Worm (Caenorhabditis elegans) whole organism, L2 larva: ENCODE results near the gene F01D5.7.

ENCODE experiments used
- C34F6.9 ChIP-seq: fragments of 150-350 bp; optimal IDR thresholded peaks from 2 replicates; lab custom pipeline; 2014; ENCODE audit warnings: missing biosample characterization, missing genetic modification characterization
- ZK546.5 ChIP-seq: sonication (generic microtip); optimal IDR thresholded peaks from 2 replicates; lab custom pipeline; 2017; ENCODE audit warnings: missing biosample characterization, missing genetic modification characterization
- alr-1 ChIP-seq: fragments of 150-350 bp; optimal IDR thresholded peaks from 2 replicates; lab custom pipeline; 2014; ENCODE audit warnings: missing biosample characterization, missing genetic modification characterization
- aly-2 ChIP-seq: fragments of 150-350 bp; optimal IDR thresholded peaks from 2 replicates; lab custom pipeline; 2014; ENCODE audit warnings: missing biosample characterization, missing genetic modification characterization
- ama-1 ChIP-seq: fragments of 150-350 bp; optimal IDR thresholded peaks from 2 replicates; lab custom pipeline; 2018; ENCODE audit warnings: inconsistent platforms
- ceh-16 ChIP-seq: fragments of 150-350 bp; optimal IDR thresholded peaks from 2 replicates; lab custom pipeline; 2014; ENCODE audit warnings: missing biosample characterization, missing genetic modification characterization
- ceh-82 ChIP-seq: fragments of 150-350 bp; optimal IDR thresholded peaks from 2 replicates; lab custom pipeline; 2014; ENCODE audit warnings: missing biosample characterization, missing genetic modification characterization
- crh-2 ChIP-seq: sonication (generic microtip); optimal IDR thresholded peaks from 2 replicates; lab custom pipeline; 2017; ENCODE audit warnings: missing biosample characterization, missing genetic modification characterization
- dmd-4 ChIP-seq: sonication (generic microtip); optimal IDR thresholded peaks from 2 replicates; lab custom pipeline; 2017; ENCODE audit warnings: missing biosample characterization, missing genetic modification characterization
- egl-27 ChIP-seq: sonication (generic microtip); optimal IDR thresholded peaks from 3 replicates; lab custom pipeline; 2017; ENCODE audit warnings: missing biosample characterization, missing genetic modification reagents, missing genetic modification characterization
- elt-1 ChIP-seq: fragments of 150-350 bp; optimal IDR thresholded peaks from 2 replicates; lab custom pipeline; 2014; ENCODE audit warnings: missing biosample characterization, missing genetic modification characterization
- elt-3 ChIP-seq: sonication (generic microtip); optimal IDR thresholded peaks from 2 replicates; lab custom pipeline; 2017; ENCODE audit warnings: missing biosample characterization, missing genetic modification characterization
- fos-1 ChIP-seq: fragments of 150-350 bp; optimal IDR thresholded peaks from 2 replicates; lab custom pipeline; 2014; ENCODE audit warnings: missing biosample characterization, missing genetic modification characterization
- gmeb-1 ChIP-seq: fragments of 150-350 bp; optimal IDR thresholded peaks from 2 replicates; lab custom pipeline; 2014; ENCODE audit warnings: missing biosample characterization, missing genetic modification characterization
- lin-11 ChIP-seq: fragments of 150-350 bp; sonication (generic microtip); optimal IDR thresholded peaks from 2 replicates; lab custom pipeline; 2014; ENCODE audit warnings: missing biosample characterization, missing genetic modification characterization, inconsistent platforms, mixed read lengths
- lin-13 ChIP-seq: fragments of 150-350 bp; optimal IDR thresholded peaks from 2 replicates; lab custom pipeline; 2014; ENCODE audit warnings: missing biosample characterization, missing genetic modification reagents, missing genetic modification characterization
- lin-39 ChIP-seq: fragments of 150-350 bp; optimal IDR thresholded peaks from 2 replicates; lab custom pipeline; 2014; ENCODE audit warnings: missing biosample characterization, missing genetic modification reagents, missing genetic modification characterization
- lsy-2 ChIP-seq, 2 experiments: fragments of 150-350 bp in 1 of 2; sonication (generic microtip) in 1 of 2; optimal IDR thresholded peaks; 2 replicates each; lab custom pipeline; 2014 to 2017; ENCODE audit warnings: missing biosample characterization in 2 of 2, missing genetic modification characterization in 2 of 2
- mab-5 ChIP-seq: fragments of 150-350 bp; optimal IDR thresholded peaks from 2 replicates; lab custom pipeline; 2014; ENCODE audit warnings: missing biosample characterization, missing genetic modification characterization
- nhr-10 ChIP-seq: sonication (generic microtip); optimal IDR thresholded peaks from 2 replicates; lab custom pipeline; 2017; ENCODE audit warnings: missing biosample characterization, missing genetic modification characterization
- nhr-11 ChIP-seq: fragments of 150-350 bp; optimal IDR thresholded peaks from 2 replicates; lab custom pipeline; 2014; ENCODE audit warnings: missing biosample characterization, missing genetic modification characterization
- nhr-12 ChIP-seq: fragments of 150-350 bp; optimal IDR thresholded peaks from 2 replicates; lab custom pipeline; 2014; ENCODE audit warnings: missing biosample characterization, missing genetic modification characterization
- nhr-129 ChIP-seq: fragments of 150-350 bp; optimal IDR thresholded peaks from 2 replicates; lab custom pipeline; 2014; ENCODE audit warnings: missing biosample characterization, missing genetic modification characterization
- nhr-21 ChIP-seq: fragments of 150-350 bp; optimal IDR thresholded peaks from 2 replicates; lab custom pipeline; 2014; ENCODE audit warnings: missing biosample characterization, missing genetic modification characterization
- nhr-23 ChIP-seq: fragments of 150-350 bp; optimal IDR thresholded peaks from 2 replicates; lab custom pipeline; 2014; ENCODE audit warnings: missing biosample characterization, missing genetic modification reagents, missing genetic modification characterization
- nhr-237 ChIP-seq: fragments of 150-350 bp; optimal IDR thresholded peaks from 2 replicates; lab custom pipeline; 2014; ENCODE audit warnings: missing biosample characterization, missing genetic modification characterization
- nhr-25 ChIP-seq: fragments of 150-350 bp; sonication (generic microtip); optimal IDR thresholded peaks from 3 replicates; lab custom pipeline; 2014; ENCODE audit warnings: missing biosample characterization, missing genetic modification characterization
- nhr-77 ChIP-seq: fragments of 150-350 bp; optimal IDR thresholded peaks from 2 replicates; lab custom pipeline; 2014; ENCODE audit warnings: missing biosample characterization, missing genetic modification characterization
- peb-1 ChIP-seq: fragments of 150-350 bp; optimal IDR thresholded peaks from 2 replicates; lab custom pipeline; 2014; ENCODE audit warnings: missing biosample characterization, missing genetic modification characterization
- skn-1 ChIP-seq: sonication (generic microtip); optimal IDR thresholded peaks from 2 replicates; lab custom pipeline; 2017; ENCODE audit warnings: missing biosample characterization, missing genetic modification characterization
- sma-3 ChIP-seq: sonication (generic microtip); optimal IDR thresholded peaks from 2 replicates; lab custom pipeline; 2016; ENCODE audit warnings: missing genetic modification reagents, missing genetic modification characterization, missing compliant biosample characterization
- sma-9 ChIP-seq, 2 experiments: fragments of 150-350 bp in 1 of 2; sonication (generic microtip) in 1 of 2; optimal IDR thresholded peaks; 2 replicates each; lab custom pipeline; 2014 to 2016; ENCODE audit warnings: missing genetic modification characterization in 2 of 2, mild to moderate bottlenecking in 1 of 2, missing biosample characterization in 1 of 2, missing compliant biosample characterization in 1 of 2, missing genetic modification reagents in 1 of 2, moderate library complexity in 1 of 2
- snpc-4 ChIP-seq: fragments of 150-350 bp; optimal IDR thresholded peaks from 2 replicates; lab custom pipeline; 2014; ENCODE audit warnings: missing biosample characterization, missing genetic modification characterization
- unc-39 ChIP-seq: fragments of 150-350 bp; optimal IDR thresholded peaks from 2 replicates; lab custom pipeline; 2014; ENCODE audit warnings: missing biosample characterization, missing genetic modification characterization
- unc-55 ChIP-seq: fragments of 150-350 bp; sonication (generic microtip); optimal IDR thresholded peaks from 3 replicates; lab custom pipeline; 2014; ENCODE audit warnings: missing biosample characterization, missing genetic modification reagents, missing genetic modification characterization
- unc-62 ChIP-seq: fragments of 150-350 bp; optimal IDR thresholded peaks from 2 replicates; lab custom pipeline; 2014; ENCODE audit warnings: missing biosample characterization, missing genetic modification reagents, missing genetic modification characterization
- zag-1 ChIP-seq: fragments of 150-350 bp; optimal IDR thresholded peaks from 2 replicates; lab custom pipeline; 2014; ENCODE audit warnings: missing biosample characterization, missing genetic modification characterization
- ztf-1 ChIP-seq: fragments of 200-800 bp; sonication (Bioruptor generic); conservative IDR thresholded peaks from 2 replicates; pipeline ENCODE4 v1.3.6; 2022; ENCODE audit warnings: missing genetic modification characterization, missing compliant biosample characterization
- ztf-11 ChIP-seq: sonication (generic microtip); optimal IDR thresholded peaks from 2 replicates; lab custom pipeline; 2017; ENCODE audit warnings: missing biosample characterization, missing genetic modification characterization
- ztf-4 ChIP-seq: fragments of 150-350 bp; optimal IDR thresholded peaks from 2 replicates; lab custom pipeline; 2014; ENCODE audit warnings: missing biosample characterization, missing genetic modification characterization

The F01D5.7 gene

ce11 chrII:13968979-13969378, 39.5 kb upstream of the F01D5.7 start, which contains the start of gene sre-43:
TSS of gene sre-43 (minus strand) at chrII:13969079.
- TF ChIP-seq nhr-237 (tag; lab: Kevin White, UChicago): no peak
- TF ChIP-seq nhr-12 (tag; lab: Kevin White, UChicago): no peak
- no peak for TF ChIP-seq gmeb-1 (tag; lab: Kevin White, UChicago)
- TF ChIP-seq ama-1: no peak
- TF ChIP-seq sma-3: no peak
- no peak for TF ChIP-seq unc-39 (tag; lab: Kevin White, UChicago)
- no peak for TF ChIP-seq lin-13
- TF ChIP-seq, all 48 proteins: peak for 0

ce11 chrII:13972199-13972598, 36.3 kb upstream of the F01D5.7 start:
- TF ChIP-seq crh-2 (no peak), nhr-25 (tag; lab: Kevin White, UChicago) (no peak), nhr-77 (tag; lab: Kevin White, UChicago) (no peak), sma-3 (no peak), fos-1 (no peak), ztf-4 (tag; lab: Kevin White, UChicago) (no peak), C34F6.9 (tag; lab: Kevin White, UChicago) (no peak), elt-1 (no peak), zag-1 (no peak), elt-3 (no peak), nhr-237 (tag; lab: Kevin White, UChicago) (no peak), ztf-1 (GFP tag; lab: Robert Waterston, UW) (no peak), nhr-10 (no peak), nhr-11 (tag; lab: Kevin White, UChicago) (no peak), skn-1 (tag; lab: Kevin White, UChicago) (no peak), sma-9 (GFP tag; optimal IDR thresholded peaks at IDR 0.05; lab: Kevin White, UChicago) (no peak), sma-9 (tag; optimal IDR thresholded peaks at IDR 0.05; lab: Kevin White, UChicago) (no peak), aly-2 (no peak), ama-1 (no peak)

- TF ChIP-seq peb-1 (tag; lab: Kevin White, UChicago) (no peak), lsy-2 (tag; optimal IDR thresholded peaks at IDR 0.05; lab: Kevin White, UChicago) (peak in 1 of 2 experiments; percentile 24), sma-9 (GFP tag; optimal IDR thresholded peaks at IDR 0.05; lab: Kevin White, UChicago) (no peak), sma-9 (tag; optimal IDR thresholded peaks at IDR 0.05; lab: Kevin White, UChicago) (no peak), skn-1 (tag; lab: Kevin White, UChicago) (peak; percentile 34), elt-3 (no peak), fos-1 (peak; percentile 45), lin-39 (no peak), mab-5 (no peak), gmeb-1 (tag; lab: Kevin White, UChicago) (peak; percentile 3)
Observed at ce11 chrII:13973514-13973913, 34.9 kb upstream of the F01D5.7 start, which contains the start of gene Y39G8B.1. TSS of gene Y39G8B.1 (minus strand) at chrII:13973812.

ce11 chrII:13974136-13974535, 34.3 kb upstream of the F01D5.7 start:
- TF ChIP-seq nhr-10 (no peak), alr-1 (tag; lab: Kevin White, UChicago) (no peak), unc-55 (GFP tag; lab: Kevin White, UChicago) (no peak), nhr-237 (tag; lab: Kevin White, UChicago) (no peak), aly-2 (no peak), nhr-21 (tag; lab: Kevin White, UChicago) (no peak), nhr-129 (tag; lab: Kevin White, UChicago) (no peak), lin-39 (no peak), lin-11 (no peak), ceh-82 (tag; lab: Kevin White, UChicago) (no peak), crh-2 (no peak), ZK546.5 (tag; lab: Kevin White, UChicago) (no peak), unc-62 (no peak), sma-9 (GFP tag; optimal IDR thresholded peaks at IDR 0.05; lab: Kevin White, UChicago) (no peak), sma-9 (tag; optimal IDR thresholded peaks at IDR 0.05; lab: Kevin White, UChicago) (no peak), unc-39 (tag; lab: Kevin White, UChicago) (no peak), egl-27 (tag; lab: Kevin White, UChicago) (no peak)

- TF ChIP-seq crh-2 (peak; percentile 83), mab-5 (peak; percentile 59), nhr-11 (tag; lab: Kevin White, UChicago) (no peak), ceh-16 (tag; lab: Kevin White, UChicago) (no peak), elt-1 (no peak), peb-1 (tag; lab: Kevin White, UChicago) (no peak), elt-3 (no peak), ZK546.5 (tag; lab: Kevin White, UChicago) (peak; percentile 15), ztf-1 (GFP tag; lab: Robert Waterston, UW) (no peak), ztf-11 (tag; lab: Kevin White, UChicago) (no peak), egl-27 (tag; lab: Kevin White, UChicago) (peak; percentile 36), unc-62 (no peak), nhr-21 (tag; lab: Kevin White, UChicago) (peak; percentile 51), dmd-4 (no peak), sma-3 (peak; percentile 74), lsy-2 (tag; optimal IDR thresholded peaks at IDR 0.05; lab: Kevin White, UChicago) (peak; percentile 77 to 92), lin-11 (peak; percentile 75), sma-9 (GFP tag; optimal IDR thresholded peaks at IDR 0.05; lab: Kevin White, UChicago) (peak; percentile 72), sma-9 (tag; optimal IDR thresholded peaks at IDR 0.05; lab: Kevin White, UChicago) (no peak), C34F6.9 (tag; lab: Kevin White, UChicago) (peak; percentile 92), gmeb-1 (tag; lab: Kevin White, UChicago) (peak; percentile 81), ama-1 (no peak), snpc-4 (peak; percentile 84), unc-39 (tag; lab: Kevin White, UChicago) (no peak), unc-55 (GFP tag; lab: Kevin White, UChicago) (peak; percentile 93), zag-1 (peak; percentile 31), nhr-10 (no peak), ztf-4 (tag; lab: Kevin White, UChicago) (no peak), nhr-23 (tag; lab: Kevin White, UChicago) (no peak), nhr-129 (tag; lab: Kevin White, UChicago) (peak; percentile 80), aly-2 (no peak), lin-13 (peak; percentile 90)
Observed at ce11 chrII:13976161-13976560, 32.3 kb upstream of the F01D5.7 start, which contains the start of gene Y39G8B.2. TSS of gene Y39G8B.2 (minus strand) at chrII:13976221.
